Worm (Caenorhabditis elegans) whole organism, L1 larva: ENCODE data around the gene R105.1.
A peak's percentile ranks its signal among the peaks of the same experiment; 100 is the strongest.

Experiments
- Y116A8C.19 ChIP-seq: sonication (generic microtip); optimal IDR thresholded peaks from 2 replicates; lab custom pipeline; 2016; ENCODE audit warnings: missing compliant biosample characterization, missing genetic modification characterization, borderline replicate concordance
- aha-1 ChIP-seq: fragments of 150-350 bp; optimal IDR thresholded peaks from 2 replicates; lab custom pipeline; 2014; ENCODE audit warnings: missing biosample characterization, missing genetic modification characterization
- ama-1 ChIP-seq: fragments of 150-350 bp; optimal IDR thresholded peaks from 2 replicates; lab custom pipeline; 2014
- blmp-1 ChIP-seq: fragments of 150-350 bp; optimal IDR thresholded peaks from 2 replicates; lab custom pipeline; 2014; ENCODE audit warnings: missing biosample characterization, missing genetic modification characterization
- ceh-63 ChIP-seq: fragments of 200-800 bp; sonication (Bioruptor generic); optimal IDR thresholded peaks from 2 replicates; lab custom pipeline; 2018; ENCODE audit warnings: mild to moderate bottlenecking, missing genetic modification characterization, missing compliant biosample characterization
- ceh-8 ChIP-seq: fragments of 200-800 bp; sonication (Bioruptor generic); optimal IDR thresholded peaks from 2 replicates; lab custom pipeline; 2018; ENCODE audit warnings: mild to moderate bottlenecking, missing genetic modification characterization, moderate library complexity, missing compliant biosample characterization
- ceh-88 ChIP-seq: fragments of 200-800 bp; sonication (Bioruptor generic); IDR thresholded peaks from 2 replicates; pipeline ENCODE4 v1.3.6; 2022; ENCODE audit warnings: missing genetic modification characterization, missing compliant biosample characterization
- ces-1 ChIP-seq: fragments of 150-350 bp; optimal IDR thresholded peaks from 2 replicates; lab custom pipeline; 2014; ENCODE audit warnings: missing biosample characterization, missing genetic modification reagents, missing genetic modification characterization
- dsc-1 ChIP-seq: sonication (generic microtip); optimal IDR thresholded peaks from 2 replicates; lab custom pipeline; 2016; ENCODE audit warnings: mild to moderate bottlenecking, missing genetic modification characterization, missing compliant biosample characterization
- efl-3 ChIP-seq: fragments of 200-800 bp; sonication (Bioruptor generic); optimal IDR thresholded peaks from 2 replicates; lab custom pipeline; 2018; ENCODE audit warnings: mild to moderate bottlenecking, missing genetic modification characterization, missing compliant biosample characterization
- egl-27 ChIP-seq, 2 experiments: fragments of 150-350 bp in 1 of 2; sonication (generic microtip); optimal IDR thresholded peaks; 3 replicates each; lab custom pipeline; 2017 to 2018; ENCODE audit warnings: missing biosample characterization in 2 of 2, missing genetic modification characterization in 2 of 2, missing genetic modification reagents in 2 of 2
- ets-5 ChIP-seq: fragments of 200-800 bp; sonication (Bioruptor generic); IDR thresholded peaks from 2 replicates; pipeline ENCODE4 v1.3.6; 2022; ENCODE audit warnings: missing genetic modification characterization, missing compliant biosample characterization
- fos-1 ChIP-seq: fragments of 150-350 bp; optimal IDR thresholded peaks from 2 replicates; lab custom pipeline; 2014; ENCODE audit warnings: missing biosample characterization, missing genetic modification characterization
- grh-1 ChIP-seq: fragments of 200-800 bp; sonication (Bioruptor generic); IDR thresholded peaks from 2 replicates; pipeline ENCODE4 v1.3.6; 2022; ENCODE audit warnings: missing genetic modification reagents, missing genetic modification characterization, missing compliant biosample characterization
- isw-1 ChIP-seq: fragments of 200-800 bp; sonication (Bioruptor generic); IDR thresholded peaks from 2 replicates; pipeline ENCODE4 v1.3.6; 2022; ENCODE audit warnings: missing genetic modification characterization, missing compliant biosample characterization
- jun-1 ChIP-seq: fragments of 150-350 bp; optimal IDR thresholded peaks from 2 replicates; lab custom pipeline; 2014; ENCODE audit warnings: missing biosample characterization, missing genetic modification reagents, missing genetic modification characterization
- lin-15B ChIP-seq: fragments of 150-350 bp; sonication (generic microtip); optimal IDR thresholded peaks from 3 replicates; lab custom pipeline; 2014; ENCODE audit warnings: missing biosample characterization, missing genetic modification characterization
- lin-35 ChIP-seq, 2 experiments: fragments of 150-350 bp; optimal IDR thresholded peaks; 2 replicates each; lab custom pipeline; 2014; ENCODE audit warnings: missing biosample characterization in 2 of 2, missing genetic modification characterization in 2 of 2, missing genetic modification reagents in 2 of 2
- lin-39 ChIP-seq: fragments of 150-350 bp; optimal IDR thresholded peaks from 2 replicates; lab custom pipeline; 2014; ENCODE audit warnings: missing biosample characterization, missing genetic modification reagents, missing genetic modification characterization
- lsy-2 ChIP-seq, 2 experiments: fragments of 150-350 bp; optimal IDR thresholded peaks; 2 replicates each; lab custom pipeline; 2014; ENCODE audit warnings: missing biosample characterization in 2 of 2, missing genetic modification characterization in 2 of 2
- mab-9 ChIP-seq: fragments of 200-800 bp; sonication (Bioruptor generic); IDR thresholded peaks from 2 replicates; pipeline ENCODE4 v1.3.6; 2022; ENCODE audit warnings: missing genetic modification reagents, missing genetic modification characterization, missing compliant biosample characterization
- nhr-19 ChIP-seq: fragments of 200-800 bp; sonication (Bioruptor generic); conservative IDR thresholded peaks from 2 replicates; pipeline ENCODE4 v1.3.6; 2022; ENCODE audit warnings: missing genetic modification characterization, missing compliant biosample characterization
- nhr-77 ChIP-seq: fragments of 150-350 bp; optimal IDR thresholded peaks from 2 replicates; lab custom pipeline; 2014; ENCODE audit warnings: missing biosample characterization, missing genetic modification characterization
- pag-3 ChIP-seq: sonication (generic microtip); optimal IDR thresholded peaks from 2 replicates; lab custom pipeline; 2017; ENCODE audit warnings: missing genetic modification characterization, mild to moderate bottlenecking, missing compliant biosample characterization, antibody characterized with exemption, borderline replicate concordance; ENCODE audit not compliant: insufficient read depth
- pqm-1 ChIP-seq: sonication (generic microtip); optimal IDR thresholded peaks from 3 replicates; lab custom pipeline; 2017; ENCODE audit warnings: missing biosample characterization, missing genetic modification characterization
- rnt-1 ChIP-seq: sonication (generic microtip); optimal IDR thresholded peaks from 2 replicates; lab custom pipeline; 2016; ENCODE audit warnings: mild to moderate bottlenecking, missing genetic modification characterization, moderate library complexity, missing compliant biosample characterization
- skn-1 ChIP-seq: fragments of 150-350 bp; optimal IDR thresholded peaks from 2 replicates; lab custom pipeline; 2014; ENCODE audit warnings: missing biosample characterization, missing genetic modification characterization
- snu-23 ChIP-seq: sonication (generic microtip); optimal IDR thresholded peaks from 2 replicates; lab custom pipeline; 2016; ENCODE audit warnings: missing genetic modification characterization, missing compliant biosample characterization
- sox-4 ChIP-seq: sonication (generic microtip); optimal IDR thresholded peaks from 2 replicates; lab custom pipeline; 2016; ENCODE audit warnings: missing genetic modification characterization, missing compliant biosample characterization
- sptf-1 ChIP-seq: fragments of 150-350 bp; optimal IDR thresholded peaks from 2 replicates; lab custom pipeline; 2014; ENCODE audit warnings: missing biosample characterization, missing genetic modification characterization
- swsn-7 ChIP-seq: sonication (generic microtip); optimal IDR thresholded peaks from 2 replicates; lab custom pipeline; 2016; ENCODE audit warnings: missing genetic modification characterization, missing compliant biosample characterization
- tbx-2 ChIP-seq: sonication (generic microtip); optimal IDR thresholded peaks from 2 replicates; lab custom pipeline; 2016; ENCODE audit warnings: missing genetic modification characterization, missing compliant biosample characterization
- tlp-1 ChIP-seq: fragments of 150-350 bp; optimal IDR thresholded peaks from 2 replicates; lab custom pipeline; 2014; ENCODE audit warnings: missing biosample characterization, missing genetic modification characterization
- unc-30 ChIP-seq: sonication (generic microtip); optimal IDR thresholded peaks from 2 replicates; lab custom pipeline; 2017; ENCODE audit warnings: missing biosample characterization, missing genetic modification characterization
- unc-86 ChIP-seq: sonication (generic microtip); optimal IDR thresholded peaks from 2 replicates; lab custom pipeline; 2016; ENCODE audit warnings: missing genetic modification characterization, missing compliant biosample characterization
- zip-4 ChIP-seq: fragments of 200-800 bp; sonication (Bioruptor generic); optimal IDR thresholded peaks from 2 replicates; lab custom pipeline; 2018; ENCODE audit warnings: mild to moderate bottlenecking, missing genetic modification characterization, moderate library complexity, missing compliant biosample characterization
- ztf-4 ChIP-seq: fragments of 150-350 bp; optimal IDR thresholded peaks from 2 replicates; lab custom pipeline; 2014; ENCODE audit warnings: missing biosample characterization, missing genetic modification characterization

R105.1 gene

DNA sequence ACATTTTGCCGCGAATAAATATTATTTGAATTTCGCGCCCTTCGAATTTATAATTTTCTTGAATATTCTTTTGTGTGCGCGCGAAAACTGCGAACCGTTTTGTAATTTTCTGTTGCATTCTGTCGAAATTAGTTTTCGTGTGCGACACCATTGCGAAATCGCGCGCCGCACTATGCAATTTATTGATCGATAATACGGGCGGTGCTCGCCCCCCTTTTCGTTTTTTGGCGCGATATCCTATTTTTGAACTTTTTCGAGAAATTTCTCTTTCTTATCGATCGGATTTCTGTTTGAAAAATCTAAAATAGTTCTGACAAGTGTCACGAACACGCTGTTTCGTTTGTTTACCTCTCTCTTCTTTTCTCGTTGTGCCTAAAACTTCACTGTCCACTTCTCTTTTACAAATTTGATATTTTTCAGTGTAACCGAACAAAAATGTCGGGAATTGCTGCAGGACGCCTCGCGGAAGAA lies 17.2 kb downstream of the R105.1 start, which contains the start of gene ubc-9 (continued):
- TF ChIP-seq efl-3 (GFP tag; lab: Kevin White, UChicago) (no peak), ztf-4 (tag; lab: Kevin White, UChicago) (peak; percentile 26), tlp-1 (no peak), skn-1 (peak; percentile 56)
- TF ChIP-seq, all 84 proteins: peak for 46

ce11 chrIV:4652365-4652844 lies 18.9 kb downstream of the R105.1 start, which contains the start of gene F29B9.5:
TSS of gene F29B9.5 (plus strand) at chrIV:4652415.
- peak; percentile 61 for TF ChIP-seq ama-1 (lab: Kevin White, UChicago)
- TF ChIP-seq ets-5 (GFP tag; lab: Robert Waterston, UW): no peak
- no peak for TF ChIP-seq lin-35 (GFP tag; optimal IDR thresholded peaks at IDR 0.05; lab: Kevin White, UChicago)
- peak; percentile 18 for TF ChIP-seq rnt-1

DNA sequence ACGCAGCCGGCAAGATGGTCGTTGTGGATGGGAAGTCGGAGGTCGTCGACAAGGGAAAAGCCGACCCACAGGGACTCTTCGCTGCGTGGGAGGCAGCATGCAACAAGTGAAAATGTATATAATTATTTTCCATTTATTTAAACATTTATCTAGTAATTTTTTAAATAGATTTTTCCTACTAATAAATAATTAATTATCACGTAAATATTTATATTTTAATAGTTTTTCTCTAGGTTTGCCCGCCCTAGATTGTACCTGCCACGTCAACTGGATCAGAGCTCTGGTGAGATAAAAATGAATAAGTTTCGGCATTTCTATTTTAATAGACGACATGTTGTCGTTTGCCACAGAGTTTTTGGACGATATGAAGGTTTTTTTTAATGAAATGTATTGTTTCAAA lies 19.5 kb downstream of the R105.1 start, which contains the start of gene psr-1:
Gene psr-1, plus strand, starts transcription at position 301 of the 400 bp plus-strand sequence.
- TF ChIP-seq tlp-1: no peak
- TF ChIP-seq ceh-88 (GFP tag; lab: Robert Waterston, UW): no peak
- no peak for TF ChIP-seq sptf-1
- no peak for TF ChIP-seq grh-1
- no peak for TF ChIP-seq lsy-2 (tag; optimal IDR thresholded peaks at IDR 0.05; lab: Kevin White, UChicago)
- no peak for TF ChIP-seq snu-23 (GFP tag; lab: Kevin White, UChicago)
- no peak for TF ChIP-seq jun-1 (tag; lab: Kevin White, UChicago)
- TF ChIP-seq rnt-1: no peak
- no peak for TF ChIP-seq ztf-4 (tag; lab: Kevin White, UChicago)
- TF ChIP-seq pag-3 (tag; lab: Kevin White, UChicago): no peak
- TF ChIP-seq zip-4 (GFP tag; lab: Kevin White, UChicago): no peak
- no peak for TF ChIP-seq unc-86 (tag; lab: Kevin White, UChicago)
- TF ChIP-seq blmp-1 (tag; lab: Kevin White, UChicago): no peak
- no peak for TF ChIP-seq sox-4 (tag; lab: Kevin White, UChicago)

DNA sequence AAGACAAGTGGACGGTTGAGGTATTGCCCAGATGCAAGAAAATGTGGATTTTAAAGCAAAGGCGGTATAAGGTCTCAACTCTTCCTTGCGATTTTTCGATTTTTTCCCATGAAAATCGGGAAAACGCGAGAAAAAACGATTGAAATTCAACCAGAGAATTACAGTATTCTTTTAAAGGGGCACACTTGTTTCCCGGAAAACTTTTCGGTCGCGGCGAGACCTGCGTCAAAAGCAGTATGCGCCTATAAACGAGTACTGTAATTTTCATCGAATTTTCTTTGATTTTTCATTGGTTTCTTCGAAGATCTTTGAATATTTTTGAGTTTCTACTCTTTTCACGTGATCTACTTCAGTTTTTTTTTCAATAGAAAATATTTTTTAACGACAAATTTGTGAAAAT lies 20.2 kb downstream of the R105.1 start:
- TF ChIP-seq sptf-1 (no peak), mab-9 (GFP tag; lab: Robert Waterston, UW) (no peak), ceh-63 (GFP tag; lab: Kevin White, UChicago) (no peak), ces-1 (GFP tag; lab: Kevin White, UChicago) (no peak), Y116A8C.19 (tag; lab: Kevin White, UChicago) (no peak), fos-1 (tag; lab: Kevin White, UChicago) (no peak), lin-15B (tag; lab: Kevin White, UChicago) (no peak), unc-30 (no peak), lin-39 (tag; lab: Kevin White, UChicago) (no peak), grh-1 (no peak), aha-1 (tag; lab: Kevin White, UChicago) (no peak), egl-27 (tag; optimal IDR thresholded peaks at IDR 0.05; lab: Kevin White, UChicago) (no peak), nhr-77 (no peak), isw-1 (GFP tag; lab: Robert Waterston, UW) (no peak), dsc-1 (tag; lab: Kevin White, UChicago) (no peak), tbx-2 (tag; lab: Kevin White, UChicago) (no peak), swsn-7 (tag; lab: Kevin White, UChicago) (no peak)
- TF ChIP-seq, all 84 proteins: peak for 0

- TF ChIP-seq egl-27 (tag; optimal IDR thresholded peaks at IDR 0.05; lab: Kevin White, UChicago) (no peak), nhr-19 (GFP tag; lab: Robert Waterston, UW) (no peak), pqm-1 (no peak), ceh-8 (GFP tag; lab: Kevin White, UChicago) (peak; percentile 19), efl-3 (GFP tag; lab: Kevin White, UChicago) (no peak), lin-39 (tag; lab: Kevin White, UChicago) (no peak), tlp-1 (no peak)
Observed at ce11 chrIV:4655979-4656378, 22.5 kb downstream of the R105.1 start.
